Worm (Caenorhabditis elegans): ENCODE data around the gene sre-36.
A peak's percentile ranks its signal among the peaks of the same experiment; 100 is the strongest.

sre-36 gene

ce11 chrV:16443626-16444025 is 44.1 kb downstream of the sre-36 start, which contains the start of gene srh-141:
TSS of gene srh-141 (plus strand) at chrV:16443926.
- TF ChIP-seq nhr-11 (tag; optimal IDR thresholded peaks at IDR 0.05) = no peak
- no peak for TF ChIP-seq K09A11.1 (tag; optimal IDR thresholded peaks at IDR 0.05; ENCODE audit: insufficient read depth)
- no peak for TF ChIP-seq unc-42 (tag; optimal IDR thresholded peaks at IDR 0.05)
- no peak for TF ChIP-seq ceh-9 (tag; optimal IDR thresholded peaks at IDR 0.05)
- TF ChIP-seq F13H6.1 (tag; optimal IDR thresholded peaks at IDR 0.05) = no peak
- no peak for TF ChIP-seq fkh-10 (GFP tag; optimal IDR thresholded peaks at IDR 0.05)
- TF ChIP-seq C08G9.2 (tag; optimal IDR thresholded peaks at IDR 0.05) = no peak

- no peak for TF ChIP-seq sox-4 (tag; optimal IDR thresholded peaks at IDR 0.05)
- no peak for TF ChIP-seq pros-1 (tag; optimal IDR thresholded peaks at IDR 0.05)
- no peak for TF ChIP-seq pat-9 (tag; optimal IDR thresholded peaks at IDR 0.05)
- no peak for TF ChIP-seq syd-9 (tag; optimal IDR thresholded peaks at IDR 0.05)
Observed at ce11 chrV:16445676-16446075, 46.2 kb downstream of the sre-36 start, which contains the start of gene T08G3.6. TSS of gene T08G3.6 (plus strand) at chrV:16445976.

ce11 chrV:16446191-16446590 is 46.7 kb downstream of the sre-36 start:
- TF ChIP-seq dmd-4 (tag; optimal IDR thresholded peaks at IDR 0.05; ENCODE audit: borderline replicate concordance) (no peak), dve-1 (tag; optimal IDR thresholded peaks at IDR 0.05) (peak; percentile 70)

- TF ChIP-seq C38D4.7 (GFP tag; optimal IDR thresholded peaks at IDR 0.05) = no peak
- no peak for TF ChIP-seq tbx-2 (tag; optimal IDR thresholded peaks at IDR 0.05)
- no peak for TF ChIP-seq ceh-31 (tag; optimal IDR thresholded peaks at IDR 0.05)
- TF ChIP-seq ceh-34 (tag; optimal IDR thresholded peaks at IDR 0.05) = no peak
- no peak for TF ChIP-seq ets-4 (tag; optimal IDR thresholded peaks at IDR 0.05)
- no peak for TF ChIP-seq hlh-30 (tag; optimal IDR thresholded peaks at IDR 0.05; ENCODE audit: insufficient read depth)
- no peak for TF ChIP-seq ceh-48 (tag; optimal IDR thresholded peaks at IDR 0.05)
- no peak for TF ChIP-seq ceh-30 (tag; optimal IDR thresholded peaks at IDR 0.05)
- no peak for TF ChIP-seq ztf-16 (tag; optimal IDR thresholded peaks at IDR 0.05)
Observed at ce11 chrV:16447735-16448134, 48.2 kb downstream of the sre-36 start, which contains the start of gene T08G3.13. TSS of gene T08G3.13 (plus strand) at chrV:16448035.
